Fruit fly (Drosophila melanogaster) whole organism, prepupa: ENCODE data around the gene por.
A peak's percentile ranks its signal among the peaks of the same experiment; 100 is the strongest.

ENCODE experiments used
- Blimp-1 ChIP-seq: fragments of 200-800 bp; sonication (Bioruptor generic); optimal IDR thresholded peaks from 3 replicates; lab custom pipeline; 2017; ENCODE audit warnings: missing biosample characterization, missing genetic modification characterization, mild to moderate bottlenecking, moderate library complexity, missing genetic modification reagents
- CG10669 ChIP-seq: fragments of 200-800 bp; sonication (Bioruptor generic); optimal IDR thresholded peaks from 3 replicates; lab custom pipeline; 2018; ENCODE audit warnings: missing biosample characterization, mild to moderate bottlenecking, missing genetic modification characterization, moderate library complexity
- CG11294 ChIP-seq: fragments of 200-800 bp; sonication (Bioruptor generic); IDR thresholded peaks from 2 replicates; pipeline ENCODE4 v1.3.6; 2022; ENCODE audit warnings: missing biosample characterization, missing genetic modification characterization
- CG11762 ChIP-seq: fragments of 200-800 bp; sonication (Bioruptor generic); optimal IDR thresholded peaks from 3 replicates; lab custom pipeline; 2016; ENCODE audit warnings: missing biosample characterization, missing genetic modification characterization; ENCODE audit not compliant: insufficient read depth
- CG11902 ChIP-seq: fragments of 200-800 bp; sonication (Bioruptor generic); optimal IDR thresholded peaks from 3 replicates; lab custom pipeline; 2016; ENCODE audit warnings: missing biosample characterization, missing genetic modification characterization
- CG15336 ChIP-seq: fragments of 200-800 bp; sonication (Bioruptor generic); IDR thresholded peaks from 2 replicates; pipeline ENCODE4 v1.3.6; 2022; ENCODE audit warnings: missing biosample characterization, missing genetic modification characterization
- CG1621 ChIP-seq: fragments of 200-800 bp; sonication (Bioruptor generic); optimal IDR thresholded peaks from 3 replicates; lab custom pipeline; 2018; ENCODE audit warnings: missing biosample characterization, mild to moderate bottlenecking, missing genetic modification characterization
- CG16779 ChIP-seq: fragments of 200-800 bp; sonication (Bioruptor generic); optimal IDR thresholded peaks from 3 replicates; lab custom pipeline; 2017; ENCODE audit warnings: missing biosample characterization, mild to moderate bottlenecking, missing genetic modification characterization
- CG3032 ChIP-seq: fragments of 200-800 bp; optimal IDR thresholded peaks from 2 replicates; lab custom pipeline; 2019; ENCODE audit warnings: missing biosample characterization, mild to moderate bottlenecking, missing genetic modification characterization, moderate library complexity
- CG31627 ChIP-seq: fragments of 200-800 bp; sonication (Bioruptor generic); optimal IDR thresholded peaks from 3 replicates; lab custom pipeline; 2016; ENCODE audit warnings: missing biosample characterization, missing genetic modification characterization
- CG32006 ChIP-seq: fragments of 200-800 bp; sonication (Bioruptor generic); optimal IDR thresholded peaks from 3 replicates; lab custom pipeline; 2017; ENCODE audit warnings: missing biosample characterization, mild to moderate bottlenecking, missing genetic modification characterization
- CG3919 ChIP-seq: fragments of 200-800 bp; sonication (Bioruptor generic); optimal IDR thresholded peaks from 3 replicates; lab custom pipeline; 2016; ENCODE audit warnings: missing biosample characterization, missing genetic modification characterization
- CG4318 ChIP-seq: fragments of 200-800 bp; sonication (Bioruptor generic); optimal IDR thresholded peaks from 3 replicates; lab custom pipeline; 2017; ENCODE audit warnings: missing biosample characterization, mild to moderate bottlenecking, missing genetic modification characterization
- CG6163 ChIP-seq: fragments of 200-800 bp; sonication (Bioruptor generic); IDR thresholded peaks from 3 replicates; pipeline ENCODE4 v1.3.6; 2022; ENCODE audit warnings: missing biosample characterization, missing genetic modification characterization
- CG6792 ChIP-seq: fragments of 200-800 bp; sonication (Bioruptor generic); optimal IDR thresholded peaks from 3 replicates; lab custom pipeline; 2016; ENCODE audit warnings: missing biosample characterization, missing genetic modification characterization
- CG6808 ChIP-seq: fragments of 200-800 bp; sonication (Bioruptor generic); optimal IDR thresholded peaks from 3 replicates; lab custom pipeline; 2017; ENCODE audit warnings: missing biosample characterization, missing genetic modification characterization, mild to moderate bottlenecking, moderate library complexity, missing genetic modification reagents
- CG6854 ChIP-seq: fragments of 200-800 bp; sonication (Bioruptor generic); optimal IDR thresholded peaks from 2 replicates; lab custom pipeline; 2017; ENCODE audit warnings: missing biosample characterization, mild to moderate bottlenecking, missing genetic modification characterization
- CG8119 ChIP-seq: fragments of 200-800 bp; sonication (Bioruptor generic); IDR thresholded peaks from 3 replicates; pipeline ENCODE4 v1.3.6; 2022; ENCODE audit warnings: missing biosample characterization, missing genetic modification characterization
- CG8319 ChIP-seq: fragments of 200-800 bp; sonication (Bioruptor generic); optimal IDR thresholded peaks from 3 replicates; lab custom pipeline; 2016; ENCODE audit warnings: missing biosample characterization, missing genetic modification characterization
- CG8632 ChIP-seq: fragments of 200-800 bp; sonication (Bioruptor generic); optimal IDR thresholded peaks from 3 replicates; lab custom pipeline; 2016; ENCODE audit warnings: missing biosample characterization, missing genetic modification characterization
- Eip75B ChIP-seq: fragments of 200-800 bp; sonication (Bioruptor generic); optimal IDR thresholded peaks from 3 replicates; lab custom pipeline; 2016; ENCODE audit warnings: missing biosample characterization, missing genetic modification characterization
- Eip78C ChIP-seq: fragments of 200-800 bp; sonication (Bioruptor generic); peaks from one replicate; lab custom pipeline; 2016; ENCODE audit warnings: missing biosample characterization, missing genetic modification characterization
- Ets21C ChIP-seq: fragments of 200-800 bp; sonication (Bioruptor generic); optimal IDR thresholded peaks from 3 replicates; lab custom pipeline; 2016; ENCODE audit warnings: missing biosample characterization, missing genetic modification characterization
- Ets96B ChIP-seq: fragments of 200-800 bp; optimal IDR thresholded peaks from 2 replicates; lab custom pipeline; 2019; ENCODE audit warnings: missing biosample characterization, mild to moderate bottlenecking, missing genetic modification characterization, moderate library complexity
- Hr38 ChIP-seq: sonication (Bioruptor generic); optimal IDR thresholded peaks from 2 replicates; lab custom pipeline; 2016; ENCODE audit warnings: missing biosample characterization, missing genetic modification characterization
- Hr39 ChIP-seq: fragments of 200-800 bp; sonication (Bioruptor generic); optimal IDR thresholded peaks from 2 replicates; lab custom pipeline; 2016; ENCODE audit warnings: missing biosample characterization, missing genetic modification characterization
- Lpt ChIP-seq: fragments of 200-800 bp; sonication (Bioruptor generic); optimal IDR thresholded peaks from 3 replicates; lab custom pipeline; 2016; ENCODE audit warnings: missing biosample characterization, missing genetic modification characterization
- Met ChIP-seq: fragments of 200-800 bp; sonication (Bioruptor generic); optimal IDR thresholded peaks from 3 replicates; lab custom pipeline; 2016; ENCODE audit warnings: missing biosample characterization, missing genetic modification characterization
- OdsH ChIP-seq: fragments of 200-800 bp; sonication (Bioruptor generic); optimal IDR thresholded peaks from 3 replicates; lab custom pipeline; 2016; ENCODE audit warnings: missing biosample characterization, missing genetic modification characterization
- Smox ChIP-seq: fragments of 200-800 bp; sonication (Bioruptor generic); optimal IDR thresholded peaks from 3 replicates; lab custom pipeline; 2016; ENCODE audit warnings: missing biosample characterization, missing genetic modification characterization
- Sox102F ChIP-seq: fragments of 200-800 bp; sonication (Bioruptor generic); optimal IDR thresholded peaks from 2 replicates; lab custom pipeline; 2016; ENCODE audit warnings: missing biosample characterization, mild to moderate bottlenecking, missing genetic modification characterization
- Sox14 ChIP-seq: fragments of 200-800 bp; sonication (Bioruptor generic); optimal IDR thresholded peaks from 3 replicates; lab custom pipeline; 2016; ENCODE audit warnings: missing biosample characterization, missing genetic modification characterization
- Sox15 ChIP-seq: fragments of 200-800 bp; sonication (Bioruptor generic); optimal IDR thresholded peaks from 3 replicates; lab custom pipeline; 2016; ENCODE audit warnings: missing biosample characterization, missing genetic modification characterization
- acj6 ChIP-seq: fragments of 200-800 bp; sonication (Bioruptor generic); optimal IDR thresholded peaks from 3 replicates; lab custom pipeline; 2016; ENCODE audit warnings: missing biosample characterization, missing genetic modification characterization
- cyc ChIP-seq: fragments of 200-800 bp; sonication (Bioruptor generic); optimal IDR thresholded peaks from 3 replicates; lab custom pipeline; 2016; ENCODE audit warnings: missing biosample characterization, missing genetic modification characterization
- dac ChIP-seq: fragments of 200-800 bp; sonication (Bioruptor generic); optimal IDR thresholded peaks from 2 replicates; lab custom pipeline; 2017; ENCODE audit warnings: missing biosample characterization, mild to moderate bottlenecking, missing genetic modification characterization
- dsx ChIP-seq: fragments of 200-800 bp; optimal IDR thresholded peaks from 3 replicates; lab custom pipeline; 2019; ENCODE audit warnings: missing biosample characterization, mild to moderate bottlenecking, missing genetic modification characterization, moderate library complexity; ENCODE audit not compliant: poor library complexity, severe bottlenecking
- fd59A ChIP-seq: fragments of 200-800 bp; sonication (Bioruptor generic); optimal IDR thresholded peaks from 2 replicates; lab custom pipeline; 2017; ENCODE audit warnings: missing biosample characterization, mild to moderate bottlenecking, missing genetic modification characterization, missing genetic modification reagents
- fd85E ChIP-seq: fragments of 200-800 bp; sonication (Bioruptor generic); optimal IDR thresholded peaks from 3 replicates; lab custom pipeline; 2016; ENCODE audit warnings: missing biosample characterization, missing genetic modification characterization
- fkh ChIP-seq: fragments of 200-800 bp; sonication (Bioruptor generic); optimal IDR thresholded peaks from 3 replicates; lab custom pipeline; 2017; ENCODE audit warnings: missing biosample characterization, mild to moderate bottlenecking, missing genetic modification characterization, moderate library complexity
- lz ChIP-seq: fragments of 200-800 bp; sonication (Bioruptor generic); optimal IDR thresholded peaks from 3 replicates; lab custom pipeline; 2016; ENCODE audit warnings: missing biosample characterization, missing genetic modification characterization
- net ChIP-seq: fragments of 200-800 bp; sonication (Bioruptor generic); optimal IDR thresholded peaks from 3 replicates; lab custom pipeline; 2016; ENCODE audit warnings: missing biosample characterization, missing genetic modification characterization
- pdm3 ChIP-seq: fragments of 200-800 bp; sonication (Bioruptor generic); optimal IDR thresholded peaks from 3 replicates; lab custom pipeline; 2016; ENCODE audit warnings: missing biosample characterization, missing genetic modification characterization
- salr ChIP-seq, 2 experiments: fragments of 200-800 bp; sonication (Bioruptor generic); optimal IDR thresholded peaks; 3 replicates each; lab custom pipeline; 2016 to 2018; ENCODE audit warnings: missing biosample characterization in 2 of 2, missing genetic modification characterization in 2 of 2, mild to moderate bottlenecking in 1 of 2
- ss ChIP-seq, 2 experiments: fragments of 200-800 bp; sonication (Bioruptor generic); optimal IDR thresholded peaks; 2 replicates in 1 of 2; 3 replicates in 1 of 2; lab custom pipeline; 2017 to 2018; ENCODE audit warnings: mild to moderate bottlenecking in 2 of 2, missing biosample characterization in 2 of 2, missing genetic modification characterization in 2 of 2, moderate library complexity in 1 of 2
- svp ChIP-seq: fragments of 200-800 bp; sonication (Bioruptor generic); peaks from one replicate; lab custom pipeline; 2016; ENCODE audit warnings: missing biosample characterization, missing genetic modification characterization
- topi ChIP-seq: fragments of 200-800 bp; sonication (Bioruptor generic); optimal IDR thresholded peaks from 3 replicates; lab custom pipeline; 2016; ENCODE audit warnings: missing biosample characterization, missing genetic modification characterization
- vri ChIP-seq: fragments of 200-800 bp; sonication (Bioruptor generic); optimal IDR thresholded peaks from 3 replicates; lab custom pipeline; 2016; ENCODE audit warnings: missing biosample characterization, mild to moderate bottlenecking, missing genetic modification characterization

The por gene

dm6 chrX:18405567-18406059 is 26.0 kb upstream of the por start (continued):
- TF ChIP-seq Ets96B (tag; lab: Kevin White, UChicago) = peak; percentile 33
- peak; percentile 55; the same call in 1 of the 3 replicates for TF ChIP-seq CG6163 (GFP tag; lab: Robert Waterston, UW)
- TF ChIP-seq CG3032 (tag; lab: Kevin White, UChicago) = peak; percentile 22
- peak; percentile 6 for TF ChIP-seq Sox102F (GFP tag; lab: Kevin White, UChicago)
- peak; percentile 29 for TF ChIP-seq acj6 (GFP tag; lab: Kevin White, UChicago)
- no peak for TF ChIP-seq Hr38
- peak; percentile 9 for TF ChIP-seq CG10669
- peak; percentile 85 for TF ChIP-seq CG32006 (GFP tag; lab: Kevin White, UChicago)
- TF ChIP-seq CG15336 = peak; percentile 80
- no peak for TF ChIP-seq Blimp-1 (GFP tag; lab: Kevin White, UChicago)
- TF ChIP-seq vri (GFP tag; lab: Kevin White, UChicago) = no peak
- TF ChIP-seq dac (GFP tag; lab: Kevin White, UChicago) = peak; percentile 55
- no peak for TF ChIP-seq CG6854 (GFP tag; lab: Kevin White, UChicago)
- peak; percentile 16 for TF ChIP-seq Met (GFP tag; lab: Kevin White, UChicago)
- no peak for TF ChIP-seq cyc (GFP tag; lab: Kevin White, UChicago)
- no peak for TF ChIP-seq CG1621 (tag; lab: Kevin White, UChicago)

DNA sequence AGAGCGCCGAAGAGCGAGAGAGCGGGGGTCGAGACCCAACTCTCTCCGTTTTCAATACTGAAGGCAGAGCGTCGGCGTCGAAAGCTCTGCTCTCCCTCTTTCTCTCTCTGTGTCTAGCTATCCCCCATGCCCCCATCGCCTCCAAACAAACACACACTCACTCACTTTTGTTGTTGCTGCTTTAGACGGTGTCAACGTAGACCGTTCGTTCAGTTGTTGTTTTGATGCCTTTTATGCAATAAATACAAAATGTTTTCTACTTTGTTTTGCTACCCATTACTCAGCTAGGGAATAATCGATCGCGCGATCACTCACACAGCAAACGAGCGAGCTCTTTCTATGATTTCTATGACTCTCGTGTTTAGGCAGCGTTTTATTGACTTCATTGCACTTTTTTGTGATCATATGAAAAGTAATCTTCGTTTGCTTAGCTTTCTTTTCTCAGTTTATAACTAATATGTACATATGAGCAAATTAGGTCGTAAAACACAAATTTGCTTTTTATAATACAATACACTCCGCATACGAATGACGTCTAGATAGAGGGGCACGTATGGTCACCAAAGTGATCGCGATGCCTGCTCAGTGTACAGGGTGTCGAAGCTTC is 25.1 kb upstream of the por start:
- no peak for TF ChIP-seq Sox102F (GFP tag; lab: Kevin White, UChicago)
- TF ChIP-seq Hr38 = no peak
- TF ChIP-seq CG31627 = no peak
- TF ChIP-seq fd85E (GFP tag; lab: Kevin White, UChicago) = no peak
- TF ChIP-seq Ets96B (tag; lab: Kevin White, UChicago) = no peak
- peak; percentile 3; the same call in 1 of the 2 replicates for TF ChIP-seq CG11294 (GFP tag; lab: Robert Waterston, UW)
- TF ChIP-seq Eip78C (GFP tag; lab: Kevin White, UChicago) = peak; percentile 84
- no peak for TF ChIP-seq CG1621 (tag; lab: Kevin White, UChicago)
- no peak for TF ChIP-seq CG16779 (tag; lab: Kevin White, UChicago)
- peak; percentile 30 for TF ChIP-seq fd59A (GFP tag; lab: Kevin White, UChicago)
- TF ChIP-seq dac (GFP tag; lab: Kevin White, UChicago) = peak; percentile 4
- peak; percentile 59 for TF ChIP-seq fkh
- no peak for TF ChIP-seq Sox14 (GFP tag; lab: Kevin White, UChicago)
- TF ChIP-seq Ets21C (GFP tag; lab: Kevin White, UChicago) = no peak
- TF ChIP-seq CG3919 = no peak
- TF ChIP-seq Eip75B (GFP tag; lab: Kevin White, UChicago) = peak; percentile 12
- no peak for TF ChIP-seq CG11902
- no peak for TF ChIP-seq net (GFP tag; lab: Kevin White, UChicago)
- no peak for TF ChIP-seq CG3032 (tag; lab: Kevin White, UChicago)
- no peak for TF ChIP-seq Sox15 (GFP tag; lab: Kevin White, UChicago)
- peak; percentile 2 for TF ChIP-seq OdsH
- TF ChIP-seq svp = peak; percentile 77
- TF ChIP-seq CG4318 (GFP tag; lab: Kevin White, UChicago) = peak; percentile 60
- peak; percentile 82 for TF ChIP-seq dsx
- TF ChIP-seq salr (GFP tag; optimal IDR thresholded peaks at IDR 0.05; lab: Kevin White, UChicago) = no peak
- no peak for TF ChIP-seq CG11762 (GFP tag; lab: Kevin White, UChicago)
- TF ChIP-seq Lpt (GFP tag; lab: Kevin White, UChicago) = no peak
- TF ChIP-seq CG15336 = peak; percentile 39
- TF ChIP-seq topi (GFP tag; lab: Kevin White, UChicago) = no peak
- TF ChIP-seq Met (GFP tag; lab: Kevin White, UChicago) = peak; percentile 16
- no peak for TF ChIP-seq CG8319 (GFP tag; lab: Kevin White, UChicago)
- no peak for TF ChIP-seq CG6808 (GFP tag; lab: Kevin White, UChicago)
- no peak for TF ChIP-seq pdm3 (GFP tag; lab: Kevin White, UChicago)
- no peak for TF ChIP-seq Smox (GFP tag; lab: Kevin White, UChicago)
- TF ChIP-seq CG8632 (GFP tag; lab: Kevin White, UChicago) = no peak
- no peak for TF ChIP-seq CG6792 (GFP tag; lab: Kevin White, UChicago)
- TF ChIP-seq lz (GFP tag; lab: Kevin White, UChicago) = peak; percentile 16
- TF ChIP-seq ss (GFP tag; optimal IDR thresholded peaks at IDR 0.05; lab: Kevin White, UChicago) = peak in 1 of 2 experiments; percentile 23
- TF ChIP-seq Hr39 = peak; percentile 10
- TF ChIP-seq CG8119 = peak; percentile 14; the same call in 1 of the 3 replicates
